Worm (Caenorhabditis elegans): ENCODE measurements around the gene fbxa-107.

ce11 chrV:18171568-18171967 is 47.8 kb downstream of the fbxa-107 start, which contains the start of gene C14A6.8:
- TF ChIP-seq ama-1 (optimal IDR thresholded peaks at IDR 0.05) (no peak), aly-1 (tag; optimal IDR thresholded peaks at IDR 0.05) (no peak), pes-1 (GFP tag; IDR thresholded peaks at IDR 0.05) (no peak), F13C5.2 (tag; optimal IDR thresholded peaks at IDR 0.05) (no peak), hnd-1 (tag; optimal IDR thresholded peaks at IDR 0.05) (no peak), tra-4 (tag; optimal IDR thresholded peaks at IDR 0.05) (no peak), scrt-1 (GFP tag; IDR thresholded peaks at IDR 0.05) (no peak), ceh-13 (GFP tag; optimal IDR thresholded peaks at IDR 0.05) (no peak)
